2 fruit fly cellular contexts compared by ENCODE assay signal in genomic region chr3L:12407779-12408178, dm6.
A peak's percentile ranks its signal among the peaks of the same experiment; 100 is the strongest.
TF ChIP-seq lines count a peak whose summit lies in the region.

No protein-coding gene starts in this region.

TF ChIP-seq in whole organism, adult, 20 proteins besides CTCF, POLR2A, EP300 and RAD21:
- TF ChIP-seq CG14711 (tag; optimal IDR thresholded peaks at IDR 0.05; lab: Kevin White, UChicago) (no peak), kay (GFP tag; lab: Kevin White, UChicago; ENCODE audit: borderline replicate concordance) (peak; percentile 96)

TF ChIP-seq in whole organism, wandering third instar larva, 38 proteins besides CTCF, POLR2A, EP300 and RAD21:
- peak; percentile 6 for TF ChIP-seq Hr83 (GFP tag; optimal IDR thresholded peaks at IDR 0.05; lab: Kevin White, UChicago; ENCODE audit: poor library complexity, severe bottlenecking)
- no peak for TF ChIP-seq lola (GFP tag; optimal IDR thresholded peaks at IDR 0.05; lab: Kevin White, UChicago)
- TF ChIP-seq fru (GFP tag; optimal IDR thresholded peaks at IDR 0.05; lab: Kevin White, UChicago): no peak
- no peak for TF ChIP-seq Dfd (GFP tag; optimal IDR thresholded peaks at IDR 0.05; lab: Kevin White, UChicago)
- no peak for TF ChIP-seq Abd-B (GFP tag; optimal IDR thresholded peaks at IDR 0.05; lab: Kevin White, UChicago)
- no peak for TF ChIP-seq Rel (GFP tag; optimal IDR thresholded peaks at IDR 0.05; lab: Kevin White, UChicago)
- TF ChIP-seq Rel (tag; optimal IDR thresholded peaks at IDR 0.05; lab: Kevin White, UChicago): peak; percentile 94
- no peak for TF ChIP-seq br (GFP tag; optimal IDR thresholded peaks at IDR 0.05; lab: Kevin White, UChicago)
- TF ChIP-seq dsf (GFP tag; optimal IDR thresholded peaks at IDR 0.05; lab: Kevin White, UChicago; ENCODE audit: borderline replicate concordance): no peak
- TF ChIP-seq Mio (GFP tag; optimal IDR thresholded peaks at IDR 0.05; lab: Kevin White, UChicago): no peak
- no peak for TF ChIP-seq Myc (optimal IDR thresholded peaks at IDR 0.05; lab: Kevin White, UChicago)
- TF ChIP-seq sv (GFP tag; optimal IDR thresholded peaks at IDR 0.05; lab: Kevin White, UChicago): no peak
- peak in 1 of 2 experiments; percentile 36 for TF ChIP-seq dl (GFP tag; optimal IDR thresholded peaks at IDR 0.05; lab: Kevin White, UChicago; ENCODE audit: insufficient read depth in 1 of 2, partially characterized antibody in 2 of 2)
- TF ChIP-seq OdsH (GFP tag; optimal IDR thresholded peaks at IDR 0.05; lab: Kevin White, UChicago): no peak
- TF ChIP-seq psq (GFP tag; optimal IDR thresholded peaks at IDR 0.05; lab: Kevin White, UChicago): no peak
- TF ChIP-seq foxo (GFP tag; optimal IDR thresholded peaks at IDR 0.05; lab: Kevin White, UChicago): no peak
- TF ChIP-seq CG32264 (GFP tag; optimal IDR thresholded peaks at IDR 0.05; lab: Kevin White, UChicago): no peak
- no peak for TF ChIP-seq HLH106 (tag; optimal IDR thresholded peaks at IDR 0.05; lab: Kevin White, UChicago)
- TF ChIP-seq Dif (GFP tag; optimal IDR thresholded peaks at IDR 0.05; lab: Kevin White, UChicago; ENCODE audit: partially characterized antibody): no peak
TF ChIP-seq in whole organism, wandering third instar larva: peak in this region for 3.
